Fruit fly (Drosophila melanogaster) whole organism, embryonic: Measurements from ENCODE around the gene Pax.

Experiments
- Ada2b ChIP-seq: fragments of 200-800 bp; sonication (Bioruptor generic); IDR thresholded peaks from 2 replicates; pipeline ENCODE4 v1.3.6; 2022; ENCODE audit warnings: missing biosample characterization, missing genetic modification characterization
- CG10147 ChIP-seq: fragments of 200-800 bp; sonication (Bioruptor generic); optimal IDR thresholded peaks from 2 replicates; lab custom pipeline; 2019; ENCODE audit warnings: missing biosample characterization, mild to moderate bottlenecking, missing genetic modification characterization, moderate library complexity
- CG10209 ChIP-seq: fragments of 200-800 bp; sonication (Bioruptor generic); optimal IDR thresholded peaks from 3 replicates; lab custom pipeline; 2017; ENCODE audit warnings: missing biosample characterization, mild to moderate bottlenecking, missing genetic modification characterization, missing genetic modification reagents
- CG10565 ChIP-seq: fragments of 200-800 bp; sonication (Bioruptor generic); optimal IDR thresholded peaks from 3 replicates; lab custom pipeline; 2016; ENCODE audit warnings: missing biosample characterization, mild to moderate bottlenecking, missing genetic modification characterization
- CG11093 ChIP-seq: fragments of 200-800 bp; sonication (Bioruptor generic); IDR thresholded peaks from 3 replicates; pipeline ENCODE4 v1.3.6; 2022; ENCODE audit warnings: missing biosample characterization, missing genetic modification characterization
- CG12659 ChIP-seq: fragments of 200-800 bp; sonication (Bioruptor generic); optimal IDR thresholded peaks from 3 replicates; lab custom pipeline; 2017; ENCODE audit warnings: mild to moderate bottlenecking, missing biosample characterization, missing genetic modification reagents, missing genetic modification characterization
- CG14014 ChIP-seq: fragments of 200-800 bp; sonication (Bioruptor generic); IDR thresholded peaks from 2 replicates; pipeline ENCODE4 v1.3.6; 2022; ENCODE audit warnings: missing biosample characterization, missing genetic modification characterization
- CG15601 ChIP-seq: fragments of 200-800 bp; sonication (Bioruptor generic); optimal IDR thresholded peaks from 3 replicates; lab custom pipeline; 2019; ENCODE audit warnings: missing biosample characterization, mild to moderate bottlenecking, missing genetic modification characterization, moderate library complexity
- CG16863 ChIP-seq: fragments of 200-800 bp; sonication (Bioruptor generic); optimal IDR thresholded peaks from 3 replicates; lab custom pipeline; 2016; ENCODE audit warnings: missing biosample characterization, missing genetic modification characterization
- CG17829 ChIP-seq: fragments of 200-800 bp; optimal IDR thresholded peaks from 2 replicates; lab custom pipeline; 2019; ENCODE audit warnings: missing biosample characterization, mild to moderate bottlenecking, missing genetic modification characterization, moderate library complexity
- CG17912 ChIP-seq: fragments of 200-800 bp; sonication (Bioruptor generic); optimal IDR thresholded peaks from 2 replicates; lab custom pipeline; 2018; ENCODE audit warnings: missing biosample characterization, mild to moderate bottlenecking, missing genetic modification characterization
- CG2202 ChIP-seq: fragments of 200-800 bp; sonication (Bioruptor generic); optimal IDR thresholded peaks from 2 replicates; lab custom pipeline; 2018; ENCODE audit warnings: missing biosample characterization, mild to moderate bottlenecking, missing genetic modification characterization
- CG34422 ChIP-seq: fragments of 200-800 bp; sonication (Bioruptor generic); IDR thresholded peaks from 3 replicates; pipeline ENCODE4 v1.3.6; 2022; ENCODE audit warnings: missing biosample characterization, missing genetic modification characterization
- CG3726 ChIP-seq: fragments of 200-800 bp; sonication (Bioruptor generic); IDR thresholded peaks from 3 replicates; pipeline ENCODE4, ENCODE4 v1.3.6; 2022; ENCODE audit warnings: missing biosample characterization, missing genetic modification characterization
- CG6175 ChIP-seq: fragments of 200-800 bp; sonication (Bioruptor generic); IDR thresholded peaks from 3 replicates; pipeline ENCODE4 v1.3.6; 2022; ENCODE audit warnings: missing biosample characterization, missing genetic modification characterization
- CG8478 ChIP-seq: fragments of >200 bp; optimal IDR thresholded peaks from 2 replicates; lab custom pipeline; 2018
- CG9215 ChIP-seq: fragments of 200-800 bp; sonication (Bioruptor generic); IDR thresholded peaks from 2 replicates; pipeline ENCODE4 v1.3.6; 2022; ENCODE audit warnings: missing biosample characterization, missing genetic modification characterization
- D19B ChIP-seq: fragments of 200-800 bp; sonication (Bioruptor generic); optimal IDR thresholded peaks from 2 replicates; lab custom pipeline; 2017; ENCODE audit warnings: missing biosample characterization, mild to moderate bottlenecking, missing genetic modification characterization
- Dbx ChIP-seq: fragments of 200-800 bp; sonication (Bioruptor generic); IDR thresholded peaks from 3 replicates; pipeline ENCODE4 v1.3.6; 2022; ENCODE audit warnings: missing biosample characterization, missing genetic modification characterization
- Dip2 ChIP-seq: fragments of 200-800 bp; sonication (Bioruptor generic); IDR thresholded peaks from 2 replicates; pipeline ENCODE4 v1.3.6; 2022; ENCODE audit warnings: missing biosample characterization, missing genetic modification characterization
- Eip74EF ChIP-seq, 2 experiments: fragments of 200-800 bp in 1 of 2; fragments of >200 bp in 1 of 2; sonication (Bioruptor generic) in 1 of 2; optimal IDR thresholded peaks; 2 replicates each; lab custom pipeline; 2017 to 2019; ENCODE audit warnings: missing biosample characterization in 2 of 2, missing genetic modification characterization in 2 of 2, mild to moderate bottlenecking in 1 of 2, moderate library complexity in 1 of 2
- Ets65A ChIP-seq: fragments of 200-800 bp; sonication (Bioruptor generic); peaks from one replicate; lab custom pipeline; 2016; ENCODE audit warnings: missing biosample characterization, missing genetic modification characterization
- Ets97D ChIP-seq: fragments of 200-800 bp; sonication (Bioruptor generic); optimal IDR thresholded peaks from 3 replicates; lab custom pipeline; 2016; ENCODE audit warnings: missing biosample characterization, missing genetic modification characterization
- Gsc ChIP-seq: fragments of 200-800 bp; sonication (Bioruptor generic); IDR thresholded peaks from 2 replicates; pipeline ENCODE4 v1.3.6; 2022; ENCODE audit warnings: missing biosample characterization, missing genetic modification characterization
- HLH4C ChIP-seq: fragments of 200-800 bp; sonication (Bioruptor generic); IDR thresholded peaks from 3 replicates; pipeline ENCODE4 v1.3.6; 2022; ENCODE audit warnings: missing biosample characterization, missing genetic modification characterization; ENCODE audit not compliant: partially characterized antibody
- Hr39 ChIP-seq: fragments of >200 bp; optimal IDR thresholded peaks from 2 replicates; lab custom pipeline; 2017
- Hr78 ChIP-seq, 2 experiments: fragments of 200-800 bp in 1 of 2; fragments of >200 bp in 1 of 2; sonication (Bioruptor generic) in 1 of 2; optimal IDR thresholded peaks; 2 replicates each; lab custom pipeline; 2017 to 2019; ENCODE audit warnings: missing biosample characterization in 2 of 2, missing genetic modification characterization in 2 of 2, mild to moderate bottlenecking in 1 of 2, moderate library complexity in 1 of 2
- Hsf ChIP-seq: fragments of 200-800 bp; sonication (Bioruptor generic); optimal IDR thresholded peaks from 3 replicates; lab custom pipeline; 2016; ENCODE audit warnings: missing biosample characterization, missing genetic modification characterization
- Oaz ChIP-seq: fragments of 200-800 bp; sonication (Bioruptor generic); IDR thresholded peaks from 2 replicates; pipeline ENCODE4 v1.3.6; 2022; ENCODE audit warnings: missing biosample characterization, missing genetic modification characterization
- Spps ChIP-seq: fragments of 200-800 bp; sonication (Bioruptor generic); optimal IDR thresholded peaks from 2 replicates; lab custom pipeline; 2018; ENCODE audit warnings: missing biosample characterization, mild to moderate bottlenecking, missing genetic modification characterization
- Xbp1 ChIP-seq: fragments of 200-800 bp; sonication (Bioruptor generic); optimal IDR thresholded peaks from 3 replicates; lab custom pipeline; 2016; ENCODE audit warnings: missing biosample characterization, mild to moderate bottlenecking, missing genetic modification characterization
- ab ChIP-seq: fragments of 200-800 bp; sonication (Bioruptor generic); optimal IDR thresholded peaks from 2 replicates; lab custom pipeline; 2016; ENCODE audit warnings: missing biosample characterization, missing genetic modification characterization
- ara ChIP-seq: fragments of 200-800 bp; sonication (Bioruptor generic); IDR thresholded peaks from 2 replicates; pipeline ENCODE4 v1.3.6; 2022; ENCODE audit warnings: missing biosample characterization, missing genetic modification characterization
- cg ChIP-seq: fragments of 200-800 bp; sonication (Bioruptor generic); optimal IDR thresholded peaks from 3 replicates; lab custom pipeline; 2019; ENCODE audit warnings: missing biosample characterization, mild to moderate bottlenecking, missing genetic modification characterization, moderate library complexity
- disco-r ChIP-seq: fragments of 200-800 bp; sonication (Bioruptor generic); optimal IDR thresholded peaks from 2 replicates; lab custom pipeline; 2016; ENCODE audit warnings: missing biosample characterization, missing genetic modification characterization
- gce ChIP-seq: fragments of 200-800 bp; sonication (Bioruptor generic); IDR thresholded peaks from 3 replicates; pipeline ENCODE4 v1.3.6; 2022; ENCODE audit warnings: missing biosample characterization, missing genetic modification characterization
- gcm ChIP-seq: fragments of 200-800 bp; sonication (Bioruptor generic); optimal IDR thresholded peaks from 2 replicates; lab custom pipeline; 2019; ENCODE audit warnings: missing biosample characterization, mild to moderate bottlenecking, missing genetic modification characterization, moderate library complexity
- grn ChIP-seq: fragments of 200-800 bp; sonication (Bioruptor generic); optimal IDR thresholded peaks from 3 replicates; lab custom pipeline; 2017; ENCODE audit warnings: missing biosample characterization, missing genetic modification characterization
- gt ChIP-seq: fragments of 200-800 bp; sonication (Bioruptor generic); IDR thresholded peaks from 2 replicates; pipeline ENCODE4 v1.3.6; 2022; ENCODE audit warnings: missing biosample characterization, missing genetic modification characterization
- inv ChIP-seq: fragments of 200-800 bp; sonication (Bioruptor generic); IDR thresholded peaks from 2 replicates; pipeline ENCODE4 v1.3.6; 2022; ENCODE audit warnings: missing biosample characterization, missing genetic modification characterization; ENCODE audit not compliant: partially characterized antibody
- ken ChIP-seq: fragments of 200-800 bp; sonication (Bioruptor generic); IDR thresholded peaks from 3 replicates; pipeline ENCODE4 v1.3.6; 2022; ENCODE audit warnings: missing biosample characterization, missing genetic modification characterization
- lbe ChIP-seq: fragments of 200-800 bp; sonication (Bioruptor generic); optimal IDR thresholded peaks from 2 replicates; lab custom pipeline; 2016; ENCODE audit warnings: missing biosample characterization, mild to moderate bottlenecking, missing genetic modification characterization
- pb ChIP-seq: fragments of 200-800 bp; sonication (Bioruptor generic); optimal IDR thresholded peaks from 3 replicates; lab custom pipeline; 2016; ENCODE audit warnings: missing biosample characterization, missing genetic modification characterization
- pnt ChIP-seq: fragments of 200-800 bp; sonication (Bioruptor generic); optimal IDR thresholded peaks from 3 replicates; lab custom pipeline; 2016; ENCODE audit warnings: missing biosample characterization, missing genetic modification characterization
- psq ChIP-seq: fragments of 200-800 bp; sonication (Bioruptor generic); optimal IDR thresholded peaks from 2 replicates; lab custom pipeline; 2017; ENCODE audit warnings: missing biosample characterization, missing genetic modification characterization
- ro ChIP-seq: fragments of 200-800 bp; sonication (Bioruptor generic); IDR thresholded peaks from 2 replicates; pipeline ENCODE4 v1.3.6; 2022; ENCODE audit warnings: missing biosample characterization, missing genetic modification characterization
- slbo ChIP-seq: fragments of 200-800 bp; sonication (Bioruptor generic); IDR thresholded peaks from 2 replicates; pipeline ENCODE4 v1.3.6; 2022; ENCODE audit warnings: missing biosample characterization, missing genetic modification characterization
- vvl ChIP-seq: fragments of 200-800 bp; sonication (Bioruptor generic); IDR thresholded peaks from 2 replicates; pipeline ENCODE4 v1.3.6; 2022; ENCODE audit warnings: missing biosample characterization, missing genetic modification characterization
- wor ChIP-seq: fragments of 200-800 bp; sonication (Bioruptor generic); IDR thresholded peaks from 2 replicates; pipeline ENCODE4 v1.3.6; 2022; ENCODE audit warnings: missing biosample characterization, missing genetic modification characterization
- zfh1 ChIP-seq: fragments of 200-800 bp; sonication (Bioruptor generic); IDR thresholded peaks from 3 replicates; pipeline ENCODE4 v1.3.6; 2022; ENCODE audit warnings: missing biosample characterization, missing genetic modification characterization
- zfh2 ChIP-seq: fragments of 200-800 bp; sonication (Bioruptor generic); optimal IDR thresholded peaks from 2 replicates; lab custom pipeline; 2016; ENCODE audit warnings: missing biosample characterization, missing genetic modification characterization

Pax gene

dm6 chr2L:19425765-19426329, 549 bp downstream of the Pax start (continued):
- TF ChIP-seq Hsf (GFP tag; lab: Kevin White, UChicago) (peak; percentile 68), ro (GFP tag; lab: Robert Waterston, UW) (no peak), ara (GFP tag; lab: Robert Waterston, UW) (peak; percentile 70), CG17912 (peak; percentile 73), cg (GFP tag; lab: Kevin White, UChicago) (no peak), CG16863 (GFP tag; lab: Kevin White, UChicago) (peak; percentile 39), ab (GFP tag; lab: Kevin White, UChicago) (no peak), Ets97D (GFP tag; lab: Kevin White, UChicago) (no peak), Dip2 (GFP tag; lab: Robert Waterston, UW) (no peak), disco-r (GFP tag; lab: Kevin White, UChicago) (no peak), CG34422 (GFP tag; lab: Robert Waterston, UW) (peak; percentile 55; the same call in 2 of the 3 replicates), D19B (GFP tag; lab: Kevin White, UChicago) (peak; percentile 38), slbo (GFP tag; lab: Robert Waterston, UW) (peak; percentile 85), Dbx (GFP tag; lab: Robert Waterston, UW) (peak; percentile 43; the same call in 2 of the 3 replicates), gt (GFP tag; lab: Robert Waterston, UW) (no peak), CG9215 (peak; percentile 54; the same call in 1 of the 2 replicates), Ada2b (GFP tag; lab: Robert Waterston, UW) (peak; percentile 74), Xbp1 (peak; percentile 77), Hr78 (GFP tag; optimal IDR thresholded peaks at IDR 0.05; lab: Kevin White, UChicago) (peak in 1 of 2 experiments; percentile 66), vvl (peak; percentile 81), CG8478 (no peak), gcm (peak; percentile 17), CG15601 (tag; lab: Kevin White, UChicago) (peak; percentile 18), grn (GFP tag; lab: Kevin White, UChicago) (peak; percentile 68), CG6175 (GFP tag; lab: Robert Waterston, UW) (0 out of 3 replicates have a peak, but pooled peaks have one; percentile 12), CG10209 (GFP tag; lab: Kevin White, UChicago) (peak; percentile 57), HLH4C (GFP tag; lab: Robert Waterston, UW) (no peak), CG14014 (peak; percentile 74), zfh1 (peak; percentile 82), Spps (tag; lab: Kevin White, UChicago) (no peak), pnt (peak; percentile 55), CG10147 (GFP tag; lab: Kevin White, UChicago) (peak; percentile 66), ken (GFP tag; lab: Robert Waterston, UW) (peak; percentile 51; the same call in 1 of the 3 replicates), gce (GFP tag; lab: Robert Waterston, UW) (0 out of 3 replicates have a peak, but pooled peaks have one; percentile 30), pb (peak; percentile 59), Gsc (GFP tag; lab: Robert Waterston, UW) (no peak), Ets65A (GFP tag; lab: Kevin White, UChicago) (peak; percentile 65), wor (GFP tag; lab: Robert Waterston, UW) (no peak), Eip74EF (GFP tag; optimal IDR thresholded peaks at IDR 0.05; lab: Kevin White, UChicago) (no peak), psq (GFP tag; lab: Kevin White, UChicago) (no peak), Hr39 (lab: Kevin White, UChicago) (no peak), CG3726 (GFP tag; lab: Robert Waterston, UW) (peak; percentile 71; the same call in 1 of the 3 replicates), CG17829 (tag; lab: Kevin White, UChicago) (peak; percentile 73), CG10565 (GFP tag; lab: Kevin White, UChicago) (peak; percentile 20), zfh2 (GFP tag; lab: Kevin White, UChicago) (peak; percentile 40), CG2202 (tag; lab: Kevin White, UChicago) (no peak), inv (GFP tag; lab: Robert Waterston, UW) (no peak), lbe (GFP tag; lab: Kevin White, UChicago) (peak; percentile 12), Oaz (GFP tag; lab: Robert Waterston, UW) (peak; percentile 23; the same call in 1 of the 2 replicates), CG11093 (GFP tag; lab: Robert Waterston, UW) (0 out of 3 replicates have a peak, but pooled peaks have one; percentile 27), CG12659 (peak; percentile 59)
